Worm (Caenorhabditis elegans) whole organism, late embryonic: ENCODE data around the gene ced-7.

Experiments used
- Y22D7AL.16 ChIP-seq: sonication (generic microtip); optimal IDR thresholded peaks from 2 replicates; lab custom pipeline; 2016; ENCODE audit warnings: missing genetic modification characterization, missing compliant biosample characterization
- ceh-45 ChIP-seq: fragments of 200-800 bp; sonication (Bioruptor generic); IDR thresholded peaks from 2 replicates; pipeline ENCODE4 v1.3.6; 2022; ENCODE audit warnings: missing genetic modification reagents, missing genetic modification characterization, missing compliant biosample characterization
- fax-1 ChIP-seq: sonication (generic microtip); optimal IDR thresholded peaks from 2 replicates; lab custom pipeline; 2016; ENCODE audit warnings: missing genotype, missing genetic modification characterization, missing compliant biosample characterization
- fkh-10 ChIP-seq: fragments of 150-350 bp; optimal IDR thresholded peaks from 2 replicates; lab custom pipeline; 2014; ENCODE audit warnings: missing biosample characterization, missing genetic modification reagents, missing genetic modification characterization
- gmeb-2 ChIP-seq: sonication (generic microtip); optimal IDR thresholded peaks from 2 replicates; lab custom pipeline; 2016; ENCODE audit warnings: missing genetic modification characterization, inconsistent platforms, missing compliant biosample characterization
- rnt-1 ChIP-seq: sonication (generic microtip); optimal IDR thresholded peaks from 2 replicates; lab custom pipeline; 2016; ENCODE audit warnings: missing genetic modification characterization, missing compliant biosample characterization
- unc-86 ChIP-seq: sonication (generic microtip); optimal IDR thresholded peaks from 2 replicates; lab custom pipeline; 2016; ENCODE audit warnings: missing genetic modification characterization, missing compliant biosample characterization

- TF ChIP-seq unc-86 (tag; lab: Kevin White, UChicago) (no peak), fkh-10 (no peak), gmeb-2 (tag; lab: Kevin White, UChicago) (no peak), rnt-1 (no peak), ceh-45 (GFP tag; lab: Robert Waterston, UW) (no peak), fax-1 (tag; lab: Kevin White, UChicago) (no peak), Y22D7AL.16 (tag; lab: Kevin White, UChicago) (no peak)
Measured at ce11 chrIII:9616426-9616825, 36.5 kb upstream of the ced-7 start, which contains the start of gene hcp-3.
